Worm (Caenorhabditis elegans) whole organism, young adult: ENCODE measurements around the gene irg-4.
"Not testable (repeated sequence)": the region's sequence is repeated elsewhere in the genome, so short reads cannot be mapped to it uniquely, and the experiment has no call there.

ENCODE experiments used
- F23B12.7 ChIP-seq: sonication (generic microtip); optimal IDR thresholded peaks from 2 replicates; lab custom pipeline; 2017; ENCODE audit warnings: missing genetic modification characterization, mild to moderate bottlenecking, missing compliant biosample characterization, antibody characterized with exemption, moderate library complexity; ENCODE audit not compliant: insufficient read depth
- F33H1.4 ChIP-seq: fragments of 200-800 bp; sonication (Bioruptor generic); IDR thresholded peaks from 2 replicates; pipeline ENCODE4 v1.3.6; 2022; ENCODE audit warnings: missing genetic modification reagents, missing genetic modification characterization, missing compliant biosample characterization
- F39B2.1 ChIP-seq: fragments of 200-800 bp; sonication (Bioruptor generic); IDR thresholded peaks from 2 replicates; pipeline ENCODE4 v1.3.6; 2022; ENCODE audit warnings: missing genetic modification reagents, missing genetic modification characterization, missing compliant biosample characterization
- K11D2.4 ChIP-seq: fragments of 200-800 bp; sonication (Bioruptor generic); IDR thresholded peaks from 2 replicates; pipeline ENCODE4 v1.3.6; 2022; ENCODE audit warnings: missing genetic modification reagents, missing genetic modification characterization, missing compliant biosample characterization
- T07F8.4 ChIP-seq: sonication (generic microtip); optimal IDR thresholded peaks from 2 replicates; lab custom pipeline; 2016; ENCODE audit warnings: mild to moderate bottlenecking, missing genetic modification characterization, moderate library complexity, missing compliant biosample characterization
- ZK185.1 ChIP-seq: sonication (generic microtip); optimal IDR thresholded peaks from 2 replicates; lab custom pipeline; 2016; ENCODE audit warnings: mild to moderate bottlenecking, missing genetic modification characterization, missing compliant biosample characterization; ENCODE audit not compliant: poor library complexity, severe bottlenecking
- atf-7 ChIP-seq: sonication (generic microtip); optimal IDR thresholded peaks from 2 replicates; lab custom pipeline; 2017; ENCODE audit warnings: mild to moderate bottlenecking, missing genetic modification characterization, missing compliant biosample characterization
- attf-5 ChIP-seq: fragments of 200-800 bp; sonication (Bioruptor generic); optimal IDR thresholded peaks from 2 replicates; lab custom pipeline; 2018; ENCODE audit warnings: mild to moderate bottlenecking, missing genetic modification characterization, missing compliant biosample characterization
- attf-6 ChIP-seq: fragments of 200-800 bp; sonication (Bioruptor generic); IDR thresholded peaks from 2 replicates; pipeline ENCODE4 v1.3.6; 2022; ENCODE audit warnings: missing genetic modification reagents, missing genetic modification characterization, missing compliant biosample characterization
- ccch-3 ChIP-seq: fragments of 200-800 bp; sonication (Bioruptor generic); optimal IDR thresholded peaks from 2 replicates; lab custom pipeline; 2018; ENCODE audit warnings: mild to moderate bottlenecking, missing genetic modification characterization, missing compliant biosample characterization
- cebp-1 ChIP-seq, 2 experiments: fragments of 200-800 bp in 1 of 2; sonication (Bioruptor generic) in 1 of 2; sonication (generic microtip) in 1 of 2; IDR thresholded peaks in 1 of 2; optimal IDR thresholded peaks in 1 of 2; 2 replicates each; pipeline versions ENCODE4 v1.3.6 to Lab custom; 2017 to 2022; ENCODE audit warnings: missing compliant biosample characterization in 2 of 2, missing genetic modification characterization in 2 of 2, mild to moderate bottlenecking in 1 of 2, missing genetic modification reagents in 1 of 2, moderate library complexity in 1 of 2
- ceh-58 ChIP-seq: fragments of 200-800 bp; sonication (Bioruptor generic); IDR thresholded peaks from 2 replicates; pipeline ENCODE4 v1.3.6; 2022; ENCODE audit warnings: missing genetic modification characterization, missing compliant biosample characterization
- ceh-91 ChIP-seq: fragments of 200-800 bp; sonication (Bioruptor generic); IDR thresholded peaks from 2 replicates; pipeline ENCODE4 v1.3.6; 2022; ENCODE audit warnings: missing genetic modification reagents, missing genetic modification characterization, missing compliant biosample characterization
- chd-7 ChIP-seq: sonication (generic microtip); optimal IDR thresholded peaks from 2 replicates; lab custom pipeline; 2016; ENCODE audit warnings: mild to moderate bottlenecking, missing genetic modification characterization, moderate library complexity, missing compliant biosample characterization
- egl-44 ChIP-seq: fragments of 200-800 bp; sonication (Bioruptor generic); IDR thresholded peaks from 2 replicates; pipeline ENCODE4 v1.3.6; 2022; ENCODE audit warnings: missing genetic modification reagents, missing genetic modification characterization, missing compliant biosample characterization
- ets-4 ChIP-seq: fragments of 200-800 bp; sonication (Bioruptor generic); optimal IDR thresholded peaks from 2 replicates; lab custom pipeline; 2018; ENCODE audit warnings: mild to moderate bottlenecking, missing genetic modification characterization, missing compliant biosample characterization
- hlh-12 ChIP-seq: sonication (generic microtip); optimal IDR thresholded peaks from 2 replicates; lab custom pipeline; 2016; ENCODE audit warnings: missing genetic modification characterization, missing compliant biosample characterization
- hmg-1.2 ChIP-seq: fragments of 200-800 bp; sonication (Bioruptor generic); IDR thresholded peaks from 2 replicates; pipeline ENCODE4 v1.3.6; 2022; ENCODE audit warnings: missing genetic modification reagents, missing genetic modification characterization, missing compliant biosample characterization
- hmg-20 ChIP-seq: fragments of 200-800 bp; sonication (Bioruptor generic); IDR thresholded peaks from 2 replicates; pipeline ENCODE4 v1.3.6; 2022; ENCODE audit warnings: missing genetic modification reagents, missing genetic modification characterization, missing compliant biosample characterization
- lin-35 ChIP-seq, 3 experiments: fragments of 150-350 bp in 2 of 3; sonication (generic microtip) in 1 of 3; optimal IDR thresholded peaks; 2 replicates each; lab custom pipeline; 2014 to 2018; ENCODE audit warnings: missing biosample characterization in 3 of 3, missing genetic modification characterization in 3 of 3, missing genetic modification reagents in 3 of 3
- lin-40 ChIP-seq: sonication (generic microtip); optimal IDR thresholded peaks from 2 replicates; lab custom pipeline; 2016; ENCODE audit warnings: missing genetic modification characterization, mild to moderate bottlenecking, missing compliant biosample characterization, missing genotype, missing genetic modification reagents
- lin-54 ChIP-seq: fragments of 200-800 bp; sonication (Bioruptor generic); optimal IDR thresholded peaks from 2 replicates; lab custom pipeline; 2018; ENCODE audit warnings: mild to moderate bottlenecking, missing genetic modification characterization, missing compliant biosample characterization
- nhr-27 ChIP-seq: fragments of 200-800 bp; sonication (Bioruptor generic); optimal IDR thresholded peaks from 2 replicates; lab custom pipeline; 2018; ENCODE audit warnings: mild to moderate bottlenecking, missing genetic modification characterization, moderate library complexity, missing compliant biosample characterization
- nhr-90 ChIP-seq: sonication (generic microtip); optimal IDR thresholded peaks from 2 replicates; lab custom pipeline; 2016; ENCODE audit warnings: missing genotype, mild to moderate bottlenecking, missing genetic modification characterization, missing compliant biosample characterization
- pha-4 ChIP-seq: fragments of 150-350 bp; sonication (generic microtip); optimal IDR thresholded peaks from 2 replicates; lab custom pipeline; 2014; ENCODE audit warnings: missing biosample characterization, missing genetic modification reagents, missing genetic modification characterization
- repo-1 ChIP-seq: sonication (generic microtip); optimal IDR thresholded peaks from 2 replicates; lab custom pipeline; 2017; ENCODE audit warnings: mild to moderate bottlenecking, missing genetic modification characterization, missing compliant biosample characterization
- snpc-1.1 ChIP-seq: sonication (generic microtip); optimal IDR thresholded peaks from 2 replicates; lab custom pipeline; 2017; ENCODE audit warnings: missing genetic modification characterization, mild to moderate bottlenecking, missing compliant biosample characterization, antibody characterized with exemption, moderate library complexity, missing genotype, missing genetic modification reagents; ENCODE audit not compliant: insufficient read depth
- snpc-3.4 ChIP-seq: sonication (generic microtip); optimal IDR thresholded peaks from 2 replicates; lab custom pipeline; 2017; ENCODE audit warnings: missing genetic modification characterization, mild to moderate bottlenecking, missing compliant biosample characterization, antibody characterized with exemption, moderate library complexity, missing genotype, missing genetic modification reagents
- unc-130 ChIP-seq: sonication (generic microtip); optimal IDR thresholded peaks from 2 replicates; lab custom pipeline; 2016; ENCODE audit warnings: missing genetic modification reagents, missing genetic modification characterization, missing compliant biosample characterization
- ztf-18 ChIP-seq: sonication (generic microtip); optimal IDR thresholded peaks from 2 replicates; lab custom pipeline; 2016; ENCODE audit warnings: missing genotype, mild to moderate bottlenecking, missing genetic modification characterization, missing compliant biosample characterization
- ztf-22 ChIP-seq: fragments of 200-800 bp; sonication (Bioruptor generic); optimal IDR thresholded peaks from 2 replicates; lab custom pipeline; 2018; ENCODE audit warnings: mild to moderate bottlenecking, missing genetic modification characterization, moderate library complexity, missing compliant biosample characterization
- ztf-3 ChIP-seq: fragments of 200-800 bp; sonication (Bioruptor generic); optimal IDR thresholded peaks from 2 replicates; lab custom pipeline; 2018; ENCODE audit warnings: mild to moderate bottlenecking, missing genetic modification characterization, missing compliant biosample characterization
- ztf-6 ChIP-seq: fragments of 200-800 bp; sonication (Bioruptor generic); IDR thresholded peaks from 2 replicates; pipeline ENCODE4 v1.3.6; 2022; ENCODE audit warnings: missing genetic modification reagents, missing genetic modification characterization, missing compliant biosample characterization

The irg-4 gene

ce11 chrIV:12468359-12468758 lies 32.7 kb downstream of the irg-4 start, which contains the start of gene igdb-2 (continued):
- TF ChIP-seq lin-35 (GFP tag; optimal IDR thresholded peaks at IDR 0.05; lab: Kevin White, UChicago) (no peak), K11D2.4 (no peak), ztf-6 (GFP tag; lab: Robert Waterston, UW) (no peak), ZK185.1 (tag; lab: Kevin White, UChicago) (no peak)
- TF ChIP-seq, all 124 proteins: peak for 0

- TF ChIP-seq snpc-3.4, lin-40, ztf-18 (tag; lab: Kevin White, UChicago): not testable (repeated sequence)
- TF ChIP-seq, all 124 proteins: peak for 0; not testable (repeated sequence) for 124
Observed at ce11 chrIV:12476942-12477341, 41.3 kb downstream of the irg-4 start, which contains the start of gene T04A11.1. Gene T04A11.1, minus strand, starts transcription at chrIV:12477042.

- not testable (repeated sequence) for TF ChIP-seq snpc-1.1 (tag; lab: Kevin White, UChicago); ccch-3 (GFP tag; lab: Kevin White, UChicago); pha-4 (tag; lab: Kevin White, UChicago)
- TF ChIP-seq, all 124 proteins: peak for 0; not testable (repeated sequence) for 124
Observed at ce11 chrIV:12478711-12479110, 43.1 kb downstream of the irg-4 start, which contains the start of gene igdb-1. Gene igdb-1, plus strand, starts transcription at chrIV:12479011.

- TF ChIP-seq nhr-27, F23B12.7, nhr-90 (tag; lab: Kevin White, UChicago): not testable (repeated sequence)
Observed at ce11 chrIV:12484479-12484878, 48.8 kb downstream of the irg-4 start, which contains the start of gene T04A11.4. Gene T04A11.4, minus strand, starts transcription at chrIV:12484579.

- TF ChIP-seq hmg-1.2 (GFP tag; lab: Robert Waterston, UW): no peak
- no peak for TF ChIP-seq repo-1 (tag; lab: Kevin White, UChicago)
- TF ChIP-seq cebp-1 (GFP tag; IDR thresholded peaks at IDR 0.05; lab: Robert Waterston, UW): no peak
- TF ChIP-seq cebp-1 (tag; optimal IDR thresholded peaks at IDR 0.05; lab: Kevin White, UChicago): no peak
- no peak for TF ChIP-seq ceh-58 (GFP tag; lab: Robert Waterston, UW)
- TF ChIP-seq hmg-20 (GFP tag; lab: Robert Waterston, UW): no peak
- TF ChIP-seq egl-44: no peak
- no peak for TF ChIP-seq attf-5 (GFP tag; lab: Kevin White, UChicago)
- TF ChIP-seq hlh-12: no peak
- TF ChIP-seq chd-7 (tag; lab: Kevin White, UChicago): no peak
- no peak for TF ChIP-seq T07F8.4 (tag; lab: Kevin White, UChicago)
- no peak for TF ChIP-seq F39B2.1 (GFP tag; lab: Robert Waterston, UW)
- no peak for TF ChIP-seq ceh-91 (GFP tag; lab: Robert Waterston, UW)
- no peak for TF ChIP-seq attf-6 (GFP tag; lab: Robert Waterston, UW)
- no peak for TF ChIP-seq lin-54 (GFP tag; lab: Kevin White, UChicago)
- no peak for TF ChIP-seq F33H1.4
- no peak for TF ChIP-seq atf-7 (tag; lab: Kevin White, UChicago)
- no peak for TF ChIP-seq unc-130 (GFP tag; lab: Kevin White, UChicago)
- TF ChIP-seq ztf-3 (GFP tag; lab: Kevin White, UChicago): no peak
- TF ChIP-seq ztf-22: no peak
- TF ChIP-seq ets-4 (GFP tag; lab: Kevin White, UChicago): no peak
- TF ChIP-seq, all 124 proteins: peak for 0
Observed at ce11 chrIV:12487194-12487593, 51.6 kb downstream of the irg-4 start, which contains the start of gene sru-26. Gene sru-26, plus strand, starts transcription at chrIV:12487494.
